Fruit fly (Drosophila melanogaster): Measurements from ENCODE around the gene NijA.

The NijA gene

dm6 chr3L:10716342-10716896 lies 19.7 kb upstream of the NijA start (continued):
- TF ChIP-seq CG7368 (GFP tag; optimal IDR thresholded peaks at IDR 0.05), result no peak
- TF ChIP-seq spab (GFP tag; optimal IDR thresholded peaks at IDR 0.05), result peak; percentile 40
- TF ChIP-seq CG3919 (GFP tag; optimal IDR thresholded peaks at IDR 0.05), result peak; percentile 4
- peak; percentile 6 for TF ChIP-seq acj6 (GFP tag; optimal IDR thresholded peaks at IDR 0.05)
- no peak for TF ChIP-seq CG11902 (GFP tag; optimal IDR thresholded peaks at IDR 0.05)
- TF ChIP-seq Sox15 (GFP tag; optimal IDR thresholded peaks at IDR 0.05), result no peak
- no peak for TF ChIP-seq Ets21C (GFP tag; optimal IDR thresholded peaks at IDR 0.05)
- TF ChIP-seq CG8319 (GFP tag; optimal IDR thresholded peaks at IDR 0.05), result no peak
- no peak for TF ChIP-seq CG16779 (tag; optimal IDR thresholded peaks at IDR 0.05)
- no peak for TF ChIP-seq pdm3 (GFP tag; optimal IDR thresholded peaks at IDR 0.05)
- TF ChIP-seq Lpt (GFP tag; optimal IDR thresholded peaks at IDR 0.05), result no peak
- peak; percentile 36 for TF ChIP-seq CG3032 (tag; optimal IDR thresholded peaks at IDR 0.05)
- no peak for TF ChIP-seq CG11762 (GFP tag; optimal IDR thresholded peaks at IDR 0.05; ENCODE audit: insufficient read depth)
- TF ChIP-seq Blimp-1 (GFP tag; optimal IDR thresholded peaks at IDR 0.05), result no peak
- no peak for TF ChIP-seq Gug (GFP tag; IDR thresholded peaks at IDR 0.05)
- TF ChIP-seq CG10631 (GFP tag; optimal IDR thresholded peaks at IDR 0.05), result peak; percentile 42
- TF ChIP-seq Smox (GFP tag; optimal IDR thresholded peaks at IDR 0.05), result peak; percentile 26
- TF ChIP-seq CG8119 (GFP tag; IDR thresholded peaks at IDR 0.05), result no peak
- no peak for TF ChIP-seq CG1621 (tag; optimal IDR thresholded peaks at IDR 0.05)
- no peak for TF ChIP-seq CG6163 (GFP tag; IDR thresholded peaks at IDR 0.05)
- TF ChIP-seq CG9139 (GFP tag; optimal IDR thresholded peaks at IDR 0.05), result no peak
- peak; percentile 36 for TF ChIP-seq achi (GFP tag; optimal IDR thresholded peaks at IDR 0.05)
- no peak for TF ChIP-seq salr (GFP tag; optimal IDR thresholded peaks at IDR 0.05)

- TF ChIP-seq Hr39 (GFP tag; optimal IDR thresholded peaks at IDR 0.05), result no peak
- TF ChIP-seq CG6163 (GFP tag; IDR thresholded peaks at IDR 0.05), result peak; percentile 12; the same call in 1 of the 3 replicates
- TF ChIP-seq svp (GFP tag), result peak; percentile 32
- TF ChIP-seq dac (GFP tag; optimal IDR thresholded peaks at IDR 0.05), result no peak
- no peak for TF ChIP-seq Eip93F (GFP tag; optimal IDR thresholded peaks at IDR 0.05)
- no peak for TF ChIP-seq Sox102F (GFP tag; optimal IDR thresholded peaks at IDR 0.05)
- no peak for TF ChIP-seq CG4318 (GFP tag; optimal IDR thresholded peaks at IDR 0.05)
- no peak for TF ChIP-seq CG6792 (GFP tag; optimal IDR thresholded peaks at IDR 0.05)
- no peak for TF ChIP-seq CG31627 (GFP tag; optimal IDR thresholded peaks at IDR 0.05)
- no peak for TF ChIP-seq CG3032 (tag; optimal IDR thresholded peaks at IDR 0.05)
Measured at dm6 chr3L:10715748-10716147, 19.1 kb upstream of the NijA start.

- TF ChIP-seq Sox14 (GFP tag; optimal IDR thresholded peaks at IDR 0.05) (peak; percentile 87), eg (GFP tag; IDR thresholded peaks at IDR 0.05) (peak; percentile 94), CG6163 (GFP tag; IDR thresholded peaks at IDR 0.05) (peak; percentile 81), fkh (GFP tag; optimal IDR thresholded peaks at IDR 0.05) (no peak), cyc (GFP tag; optimal IDR thresholded peaks at IDR 0.05) (peak; percentile 76), CG10631 (GFP tag; optimal IDR thresholded peaks at IDR 0.05) (peak; percentile 82), CG34406 (GFP tag; optimal IDR thresholded peaks at IDR 0.05) (peak; percentile 69), CG3919 (GFP tag; optimal IDR thresholded peaks at IDR 0.05) (peak; percentile 80), Blimp-1 (GFP tag; optimal IDR thresholded peaks at IDR 0.05) (peak; percentile 31), Hr38 (GFP tag; optimal IDR thresholded peaks at IDR 0.05) (no peak), dac (GFP tag; optimal IDR thresholded peaks at IDR 0.05) (peak; percentile 30), salr (GFP tag; optimal IDR thresholded peaks at IDR 0.05) (peak in 1 of 2 experiments; percentile 90), Eip93F (GFP tag; optimal IDR thresholded peaks at IDR 0.05) (peak; percentile 66), Hr4 (GFP tag; optimal IDR thresholded peaks at IDR 0.05) (peak; percentile 83), Met (GFP tag; optimal IDR thresholded peaks at IDR 0.05) (peak; percentile 89), lz (GFP tag; optimal IDR thresholded peaks at IDR 0.05) (peak; percentile 83), CG10669 (GFP tag; optimal IDR thresholded peaks at IDR 0.05) (peak; percentile 26), CG7368 (GFP tag; optimal IDR thresholded peaks at IDR 0.05) (peak; percentile 7), CG8632 (GFP tag; optimal IDR thresholded peaks at IDR 0.05) (peak; percentile 78), Gug (GFP tag; IDR thresholded peaks at IDR 0.05) (peak; percentile 59), CG32006 (GFP tag; optimal IDR thresholded peaks at IDR 0.05) (peak; percentile 93), Lpt (GFP tag; optimal IDR thresholded peaks at IDR 0.05) (peak; percentile 89), Smox (GFP tag; optimal IDR thresholded peaks at IDR 0.05) (peak; percentile 87), svp (GFP tag) (peak; percentile 95), pdm3 (GFP tag; optimal IDR thresholded peaks at IDR 0.05) (peak; percentile 79), CG11762 (GFP tag; optimal IDR thresholded peaks at IDR 0.05; ENCODE audit: insufficient read depth) (no peak), esn (GFP tag; optimal IDR thresholded peaks at IDR 0.05) (peak; percentile 91), Ets21C (GFP tag; optimal IDR thresholded peaks at IDR 0.05) (peak; percentile 66), CG3032 (tag; optimal IDR thresholded peaks at IDR 0.05) (peak; percentile 38), CG11294 (GFP tag; IDR thresholded peaks at IDR 0.05) (peak; percentile 23; the same call in 1 of the 2 replicates), CG16779 (tag; optimal IDR thresholded peaks at IDR 0.05) (peak; percentile 58)
Measured at dm6 chr3L:10713458-10714118, 16.9 kb upstream of the NijA start.
